Worm (Caenorhabditis elegans): ENCODE measurements around the gene din-1.

Gene din-1

DNA sequence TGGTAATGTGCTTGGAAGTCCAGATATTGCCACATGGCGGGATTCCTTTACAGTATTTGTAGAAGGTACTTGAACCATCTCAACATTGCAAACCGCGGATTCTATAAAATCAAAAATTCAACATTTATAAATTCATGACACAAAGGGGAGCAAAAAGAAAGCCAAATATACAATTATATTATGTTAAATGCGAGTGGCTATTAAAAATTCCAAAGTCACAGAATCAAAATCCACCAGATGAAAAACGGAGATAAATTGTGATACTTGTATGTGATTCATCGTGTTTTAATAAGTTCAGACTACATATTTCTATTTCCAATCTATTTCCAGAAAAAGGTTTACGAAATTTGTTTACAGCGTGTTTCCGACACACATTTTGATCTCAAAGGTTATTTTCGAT is at the start of gene din-1:
Gene din-1 (minus strand): TSS at position 101 of the 400 bp plus-strand sequence.
- TF ChIP-seq aptf-3 (GFP tag; IDR thresholded peaks at IDR 0.05) (no peak), C17E4.6 (GFP tag; IDR thresholded peaks at IDR 0.05) (no peak), madf-3 (GFP tag; IDR thresholded peaks at IDR 0.05) (no peak), Y53G8AR.9 (GFP tag; conservative IDR thresholded peaks at IDR 0.05) (no peak), mcd-1 (GFP tag; IDR thresholded peaks at IDR 0.05) (no peak), F39B2.1 (GFP tag; IDR thresholded peaks at IDR 0.05) (no peak), him-1 (tag; optimal IDR thresholded peaks at IDR 0.05) (no peak), F49E8.2 (tag; optimal IDR thresholded peaks at IDR 0.05; ENCODE audit: insufficient read depth) (no peak), bed-1 (GFP tag; IDR thresholded peaks at IDR 0.05) (no peak), K11D2.4 (GFP tag; IDR thresholded peaks at IDR 0.05) (no peak), nfyb-1 (GFP tag; IDR thresholded peaks at IDR 0.05) (no peak)

DNA sequence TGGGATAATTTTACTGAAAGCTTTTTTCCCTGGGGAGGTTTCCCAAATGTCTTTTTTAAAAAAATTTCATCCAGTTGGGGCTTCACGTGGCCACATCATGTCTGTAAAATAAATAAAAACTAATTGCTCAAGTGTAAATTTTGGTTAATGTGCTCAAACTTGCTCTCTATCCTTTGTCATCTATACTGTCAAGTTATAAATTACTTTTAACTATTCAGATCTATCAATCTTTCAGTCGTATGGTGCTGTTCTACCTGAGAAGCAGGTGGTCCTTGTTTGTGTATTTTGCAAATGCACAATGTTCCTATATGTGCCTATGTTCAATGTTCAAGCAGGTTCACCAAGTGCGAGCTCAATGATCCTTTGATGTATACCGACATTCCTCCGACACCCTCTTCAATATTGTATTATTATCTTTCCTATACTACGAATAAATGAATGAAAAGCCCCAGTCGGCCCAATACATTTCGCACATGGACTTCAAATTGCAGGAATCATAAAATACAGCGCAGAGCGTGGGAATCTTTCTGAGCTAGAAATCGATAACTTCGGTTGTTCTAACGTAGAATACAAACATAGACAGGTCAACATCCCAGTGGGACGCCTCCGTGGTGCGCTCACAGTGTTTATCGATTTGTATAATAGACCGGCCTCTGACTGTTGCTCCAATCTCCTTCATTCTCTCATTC is 47.9 kb upstream of the din-1 start, which contains the start of the genes sfxn-1.4 and C47D12.4:
Gene sfxn-1.4 (minus strand): TSS at position 101 of the 689 bp plus-strand sequence.
Gene C47D12.4 (plus strand): TSS at position 639 of the 689 bp plus-strand sequence.
- TF ChIP-seq F49E8.2 (tag; optimal IDR thresholded peaks at IDR 0.05; ENCODE audit: insufficient read depth) (no peak), madf-3 (GFP tag; IDR thresholded peaks at IDR 0.05) (no peak), ceh-79 (tag; optimal IDR thresholded peaks at IDR 0.05) (no peak), B0336.3 (GFP tag; IDR thresholded peaks at IDR 0.05) (no peak), nhr-27 (tag; optimal IDR thresholded peaks at IDR 0.05) (no peak), zfh-2 (GFP tag; conservative IDR thresholded peaks at IDR 0.05) (no peak), Y53F4B.3 (GFP tag; IDR thresholded peaks at IDR 0.05) (no peak), ztf-28 (GFP tag; IDR thresholded peaks at IDR 0.05) (no peak), zim-3 (tag; optimal IDR thresholded peaks at IDR 0.05) (no peak), snpc-1.1 (tag; optimal IDR thresholded peaks at IDR 0.05; ENCODE audit: insufficient read depth) (no peak), somi-1 (GFP tag; optimal IDR thresholded peaks at IDR 0.05) (no peak), ZK185.1 (tag; optimal IDR thresholded peaks at IDR 0.05; ENCODE audit: poor library complexity, severe bottlenecking) (no peak), nfyb-1 (GFP tag; IDR thresholded peaks at IDR 0.05) (no peak), sea-2 (GFP tag; IDR thresholded peaks at IDR 0.05) (no peak), dpff-1 (tag; optimal IDR thresholded peaks at IDR 0.05) (no peak), let-607 (tag; optimal IDR thresholded peaks at IDR 0.05) (no peak), Y53G8AR.9 (GFP tag; conservative IDR thresholded peaks at IDR 0.05) (no peak), him-1 (tag; optimal IDR thresholded peaks at IDR 0.05) (no peak), ztf-3 (GFP tag; optimal IDR thresholded peaks at IDR 0.05) (no peak), hsf-1 (GFP tag; IDR thresholded peaks at IDR 0.05) (no peak)

DNA sequence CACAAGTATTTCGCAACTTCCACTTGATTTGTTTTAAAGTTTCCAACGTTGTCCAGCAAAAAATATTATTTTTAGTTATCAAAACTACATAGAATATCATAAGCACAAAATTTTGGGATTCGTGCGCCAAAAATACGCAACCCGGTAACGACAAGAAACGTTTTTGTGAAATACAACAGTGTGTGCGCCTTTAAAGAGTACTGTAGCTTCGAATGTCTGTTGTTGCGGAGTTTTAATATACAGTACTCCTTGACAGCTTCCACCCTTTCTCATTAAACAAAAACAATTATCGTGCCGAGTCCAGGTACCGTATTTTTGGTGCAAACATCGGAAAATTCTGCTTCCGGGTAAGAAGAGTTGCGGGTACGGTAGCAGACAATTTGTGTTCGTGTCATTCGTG is 46.8 kb upstream of the din-1 start:
- no peak for TF ChIP-seq egl-18 (GFP tag; IDR thresholded peaks at IDR 0.05)
- TF ChIP-seq sea-2 (GFP tag; IDR thresholded peaks at IDR 0.05), result no peak
- TF ChIP-seq K12H6.12 (tag; optimal IDR thresholded peaks at IDR 0.05), result no peak
- no peak for TF ChIP-seq hsf-1 (GFP tag; IDR thresholded peaks at IDR 0.05)
- no peak for TF ChIP-seq Y67H2A.10 (GFP tag; conservative IDR thresholded peaks at IDR 0.05)
- TF ChIP-seq C06A6.2 (GFP tag; conservative IDR thresholded peaks at IDR 0.05), result no peak
- no peak for TF ChIP-seq tlf-1 (GFP tag; optimal IDR thresholded peaks at IDR 0.05)
- no peak for TF ChIP-seq rpc-1 (optimal IDR thresholded peaks at IDR 0.05)
- TF ChIP-seq rpc-1 (tag; optimal IDR thresholded peaks at IDR 0.05), result no peak
- no peak for TF ChIP-seq rcor-1 (GFP tag; IDR thresholded peaks at IDR 0.05)
- no peak for TF ChIP-seq attf-5 (GFP tag; optimal IDR thresholded peaks at IDR 0.05)
- TF ChIP-seq zfh-2 (GFP tag; conservative IDR thresholded peaks at IDR 0.05), result no peak
- TF ChIP-seq madf-6 (GFP tag; IDR thresholded peaks at IDR 0.05), result peak; percentile 42; the same call in 1 of the 2 replicates
- no peak for TF ChIP-seq lsy-27 (tag; optimal IDR thresholded peaks at IDR 0.05; ENCODE audit: borderline replicate concordance, insufficient read depth)
- TF ChIP-seq F39B2.1 (GFP tag; IDR thresholded peaks at IDR 0.05), result no peak
- no peak for TF ChIP-seq lin-54 (GFP tag; optimal IDR thresholded peaks at IDR 0.05)
- TF ChIP-seq F10E7.11 (tag; optimal IDR thresholded peaks at IDR 0.05), result no peak
- TF ChIP-seq cebp-1 (GFP tag; IDR thresholded peaks at IDR 0.05), result no peak
- peak; percentile 69 for TF ChIP-seq cebp-1 (tag; optimal IDR thresholded peaks at IDR 0.05)
- no peak for TF ChIP-seq ceh-58 (GFP tag; IDR thresholded peaks at IDR 0.05)
- TF ChIP-seq F52B5.7 (tag; optimal IDR thresholded peaks at IDR 0.05), result no peak
- TF ChIP-seq madf-10 (tag; optimal IDR thresholded peaks at IDR 0.05), result no peak
- TF ChIP-seq bed-1 (GFP tag; IDR thresholded peaks at IDR 0.05), result no peak
- no peak for TF ChIP-seq snpc-1.1 (tag; optimal IDR thresholded peaks at IDR 0.05; ENCODE audit: insufficient read depth)
